Worm (Caenorhabditis elegans) whole organism, L3 larva: ENCODE measurements around the gene F36D4.6.

Source experiments
- ZK546.5 ChIP-seq: sonication (generic microtip); optimal IDR thresholded peaks from 2 replicates; lab custom pipeline; 2017; ENCODE audit warnings: missing biosample characterization, missing genetic modification characterization
- ceh-16 ChIP-seq: sonication (generic microtip); optimal IDR thresholded peaks from 2 replicates; lab custom pipeline; 2017; ENCODE audit warnings: missing biosample characterization, missing genetic modification characterization
- fkh-10 ChIP-seq: sonication (generic microtip); optimal IDR thresholded peaks from 2 replicates; lab custom pipeline; 2017; ENCODE audit warnings: missing biosample characterization, missing genetic modification reagents, missing genetic modification characterization
- nfya-1 ChIP-seq: sonication (generic microtip); optimal IDR thresholded peaks from 2 replicates; lab custom pipeline; 2017; ENCODE audit warnings: missing genetic modification characterization, mild to moderate bottlenecking, missing compliant biosample characterization, antibody characterized with exemption, moderate library complexity; ENCODE audit not compliant: insufficient read depth
- nhr-237 ChIP-seq: fragments of 150-350 bp; optimal IDR thresholded peaks from 2 replicates; lab custom pipeline; 2014; ENCODE audit warnings: missing biosample characterization, missing genetic modification characterization
- unc-62 ChIP-seq: fragments of 150-350 bp; sonication (generic microtip); optimal IDR thresholded peaks from 4 replicates; lab custom pipeline; 2014; ENCODE audit warnings: missing biosample characterization, missing genetic modification reagents, missing genetic modification characterization

DNA sequence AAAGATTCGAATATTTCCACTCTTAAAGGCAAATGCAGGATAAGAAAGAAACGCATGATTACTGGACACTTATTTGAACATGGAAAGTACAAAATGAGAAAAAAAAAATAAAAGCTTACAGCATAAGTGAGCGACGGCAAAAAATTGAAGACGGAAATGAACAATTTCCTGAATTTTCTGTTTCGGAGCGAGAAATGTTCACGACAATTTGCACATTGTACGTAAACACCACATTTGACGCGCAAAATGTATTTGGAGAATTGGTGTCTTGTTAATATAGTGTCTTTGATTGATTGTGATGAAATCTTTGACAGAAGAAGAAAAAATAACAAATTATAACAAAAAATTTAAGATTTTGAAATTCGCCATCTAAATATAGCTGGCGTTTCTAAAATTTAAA lies 1.4 kb downstream of the F36D4.6 start, which contains the start of gene F36D4.5:
- TF ChIP-seq fkh-10 (GFP tag; lab: Kevin White, UChicago) (no peak), nhr-237 (tag; lab: Kevin White, UChicago) (no peak), nfya-1 (tag; lab: Kevin White, UChicago) (peak; percentile 38), ceh-16 (tag; lab: Kevin White, UChicago) (no peak), unc-62 (no peak), ZK546.5 (tag; lab: Kevin White, UChicago) (no peak)
